Fruit fly (Drosophila melanogaster): Measurements from ENCODE around the gene rtp.

Gene rtp

DNA sequence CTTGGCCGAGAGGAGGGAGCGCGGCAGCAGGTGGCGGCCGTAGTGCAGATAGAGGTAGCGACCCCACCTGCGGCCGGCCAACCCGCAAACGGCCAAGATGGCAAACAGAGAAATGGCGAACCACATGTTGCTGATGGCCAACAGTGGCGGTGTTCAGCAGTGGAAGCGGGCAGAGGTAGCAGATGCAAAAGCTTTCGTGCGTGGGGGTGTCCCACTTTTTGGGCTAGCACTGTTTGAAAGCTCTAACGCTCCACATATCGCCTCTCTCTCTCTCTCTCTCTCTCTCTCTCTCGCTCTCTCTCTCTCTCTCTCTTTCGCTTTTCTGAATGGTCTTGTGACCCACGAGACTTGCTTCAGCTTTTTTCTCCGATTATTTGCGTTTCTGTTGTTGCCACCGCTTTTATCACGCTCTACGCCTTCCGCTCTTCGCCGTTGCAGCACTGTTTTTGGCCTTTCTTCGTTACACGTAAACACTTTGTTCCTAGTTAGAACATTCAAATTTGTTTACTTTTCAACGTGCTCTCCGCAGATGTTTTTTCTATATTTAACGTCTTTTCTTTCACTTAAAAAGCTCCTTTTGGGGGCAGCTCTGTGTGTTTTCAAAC, 45.7 kb upstream of the rtp start (continued):
- peak; percentile 50; the same call in 1 of the 2 replicates for TF ChIP-seq CG8765 (GFP tag; IDR thresholded peaks at IDR 0.05)
- peak; percentile 82 for TF ChIP-seq rib (GFP tag; IDR thresholded peaks at IDR 0.05)
- no peak for TF ChIP-seq schlank (tag; optimal IDR thresholded peaks at IDR 0.05)
- TF ChIP-seq CG33557 (GFP tag; optimal IDR thresholded peaks at IDR 0.05), result no peak
- TF ChIP-seq stc (GFP tag; IDR thresholded peaks at IDR 0.05), result 0 out of 2 replicates have a peak, but pooled peaks have one; percentile 30
- TF ChIP-seq Rfx (GFP tag; IDR thresholded peaks at IDR 0.05), result peak; percentile 74
- TF ChIP-seq bcd (GFP tag; optimal IDR thresholded peaks at IDR 0.05), result no peak
- peak; percentile 93; the same call in 3 of the 4 replicates for TF ChIP-seq chinmo (GFP tag; IDR thresholded peaks at IDR 0.05; ENCODE audit: partially characterized antibody)
- TF ChIP-seq CG2116 (GFP tag; optimal IDR thresholded peaks at IDR 0.05), result no peak
- TF ChIP-seq CG18764 (GFP tag; optimal IDR thresholded peaks at IDR 0.05), result no peak
- 0 out of 2 replicates have a peak, but pooled peaks have one; percentile 24 for TF ChIP-seq cas (GFP tag; IDR thresholded peaks at IDR 0.05)
- no peak for TF ChIP-seq wor (GFP tag; IDR thresholded peaks at IDR 0.05)
- TF ChIP-seq mirr (GFP tag; optimal IDR thresholded peaks at IDR 0.05), result peak; percentile 23
- TF ChIP-seq grn (GFP tag; optimal IDR thresholded peaks at IDR 0.05), result no peak
- TF ChIP-seq Hand (GFP tag; optimal IDR thresholded peaks at IDR 0.05), result no peak
- peak; percentile 52 for TF ChIP-seq unc-4 (GFP tag; IDR thresholded peaks at IDR 0.05; ENCODE audit: partially characterized antibody)
- TF ChIP-seq CG33213 (GFP tag; optimal IDR thresholded peaks at IDR 0.05), result no peak
- peak; percentile 29; the same call in 1 of the 4 replicates for TF ChIP-seq Gug (GFP tag; IDR thresholded peaks at IDR 0.05)
- peak; percentile 88 to 100 for TF ChIP-seq Trl (optimal IDR thresholded peaks at IDR 0.05)
- peak; percentile 62 for TF ChIP-seq Trl (GFP tag; optimal IDR thresholded peaks at IDR 0.05)
- peak; percentile 0 for TF ChIP-seq gcm2 (GFP tag; optimal IDR thresholded peaks at IDR 0.05)
- peak; percentile 99 for TF ChIP-seq CG15073 (GFP tag; optimal IDR thresholded peaks at IDR 0.05)
- no peak for TF ChIP-seq CG7745 (tag; optimal IDR thresholded peaks at IDR 0.05)
- TF ChIP-seq CG17328 (GFP tag; IDR thresholded peaks at IDR 0.05), result 0 out of 2 replicates have a peak, but pooled peaks have one; percentile 31
- TF ChIP-seq CG11696 (GFP tag; IDR thresholded peaks at IDR 0.05), result 0 out of 2 replicates have a peak, but pooled peaks have one; percentile 15
- no peak for TF ChIP-seq esg (GFP tag; conservative IDR thresholded peaks at IDR 0.05)
- TF ChIP-seq CG2120 (GFP tag; optimal IDR thresholded peaks at IDR 0.05), result peak; percentile 47
- TF ChIP-seq gsb (GFP tag; IDR thresholded peaks at IDR 0.05), result peak; percentile 8; the same call in 1 of the 2 replicates
- peak; percentile 50 for TF ChIP-seq vvl (GFP tag; IDR thresholded peaks at IDR 0.05)
- TF ChIP-seq CG6175 (GFP tag; IDR thresholded peaks at IDR 0.05), result 0 out of 3 replicates have a peak, but pooled peaks have one; percentile 20
- TF ChIP-seq CG5180 (GFP tag; optimal IDR thresholded peaks at IDR 0.05), result no peak
- TF ChIP-seq Ets65A (GFP tag), result peak; percentile 61
- TF ChIP-seq sna (GFP tag; IDR thresholded peaks at IDR 0.05; ENCODE audit: partially characterized antibody), result peak; percentile 48; the same call in 1 of the 2 replicates
- TF ChIP-seq CG18262 (tag; optimal IDR thresholded peaks at IDR 0.05), result no peak
- peak; percentile 8 for TF ChIP-seq CG8944 (GFP tag; optimal IDR thresholded peaks at IDR 0.05)
- TF ChIP-seq CG10209 (GFP tag; optimal IDR thresholded peaks at IDR 0.05), result no peak
- TF ChIP-seq mam (GFP tag; optimal IDR thresholded peaks at IDR 0.05), result peak; percentile 40
- TF ChIP-seq Doc3 (GFP tag; IDR thresholded peaks at IDR 0.05; ENCODE audit: partially characterized antibody), result peak; percentile 46; the same call in 1 of the 3 replicates
- TF ChIP-seq CG7556 (GFP tag; optimal IDR thresholded peaks at IDR 0.05), result no peak
- 0 out of 2 replicates have a peak, but pooled peaks have one; percentile 23 for TF ChIP-seq Dref (GFP tag; IDR thresholded peaks at IDR 0.05)
- TF ChIP-seq fd102C (GFP tag; optimal IDR thresholded peaks at IDR 0.05), result no peak
- peak; percentile 49; the same call in 1 of the 2 replicates for TF ChIP-seq bbx (GFP tag; IDR thresholded peaks at IDR 0.05; ENCODE audit: partially characterized antibody)
- peak; percentile 67 for TF ChIP-seq CG9932 (GFP tag; IDR thresholded peaks at IDR 0.05)
- TF ChIP-seq mld (GFP tag; IDR thresholded peaks at IDR 0.05; ENCODE audit: partially characterized antibody), result 0 out of 3 replicates have a peak, but pooled peaks have one; percentile 44
- TF ChIP-seq CG2199 (GFP tag; IDR thresholded peaks at IDR 0.05), result no peak
- TF ChIP-seq HmgD (GFP tag; optimal IDR thresholded peaks at IDR 0.05), result peak; percentile 57
- TF ChIP-seq CG17612 (GFP tag; IDR thresholded peaks at IDR 0.05), result 0 out of 2 replicates have a peak, but pooled peaks have one; percentile 16
- TF ChIP-seq crol (GFP tag; IDR thresholded peaks at IDR 0.05), result peak; percentile 57; the same call in 1 of the 2 replicates
- TF ChIP-seq NfI (GFP tag; optimal IDR thresholded peaks at IDR 0.05), result peak; percentile 23
